Fruit fly (Drosophila melanogaster) whole organism, embryonic: ENCODE measurements around the gene CG13471.

Source experiments
- ATbp ChIP-seq: fragments of 200-800 bp; sonication (Bioruptor generic); optimal IDR thresholded peaks from 2 replicates; lab custom pipeline; 2017; ENCODE audit warnings: missing biosample characterization, mild to moderate bottlenecking, missing genetic modification characterization, missing genetic modification reagents
- CG1024 ChIP-seq: fragments of 200-800 bp; sonication (Bioruptor generic); IDR thresholded peaks from 2 replicates; pipeline ENCODE4 v1.3.6; 2022; ENCODE audit warnings: missing biosample characterization, missing genetic modification characterization
- CG10274 ChIP-seq: fragments of 200-800 bp; sonication (Bioruptor generic); optimal IDR thresholded peaks from 3 replicates; lab custom pipeline; 2017; ENCODE audit warnings: missing biosample characterization, mild to moderate bottlenecking, missing genetic modification characterization
- CG10565 ChIP-seq: fragments of 200-800 bp; sonication (Bioruptor generic); optimal IDR thresholded peaks from 3 replicates; lab custom pipeline; 2016; ENCODE audit warnings: missing biosample characterization, mild to moderate bottlenecking, missing genetic modification characterization
- CG11398 ChIP-seq: fragments of 200-800 bp; sonication (Bioruptor generic); optimal IDR thresholded peaks from 2 replicates; lab custom pipeline; 2016; ENCODE audit warnings: missing biosample characterization, missing genetic modification characterization
- CG11695 ChIP-seq: fragments of 200-800 bp; sonication (Bioruptor generic); IDR thresholded peaks from 3 replicates; pipeline ENCODE4 v1.3.6; 2022; ENCODE audit warnings: missing biosample characterization, missing genetic modification characterization
- CG12391 ChIP-seq: fragments of 200-800 bp; sonication (Bioruptor generic); optimal IDR thresholded peaks from 3 replicates; lab custom pipeline; 2018; ENCODE audit warnings: missing biosample characterization, mild to moderate bottlenecking, missing genetic modification characterization, moderate library complexity
- CG13424 ChIP-seq: fragments of 200-800 bp; sonication (Bioruptor generic); optimal IDR thresholded peaks from 2 replicates; lab custom pipeline; 2019; ENCODE audit warnings: missing biosample characterization, mild to moderate bottlenecking, missing genetic modification characterization, moderate library complexity
- CG1792 ChIP-seq: fragments of 200-800 bp; sonication (Bioruptor generic); optimal IDR thresholded peaks from 2 replicates; lab custom pipeline; 2016; ENCODE audit warnings: missing biosample characterization, missing genetic modification characterization
- CG1832 ChIP-seq: fragments of 200-800 bp; sonication (Bioruptor generic); optimal IDR thresholded peaks from 2 replicates; lab custom pipeline; 2017; ENCODE audit warnings: missing biosample characterization, mild to moderate bottlenecking, missing genetic modification characterization, inconsistent platforms
- CG2199 ChIP-seq: fragments of 200-800 bp; sonication (Bioruptor generic); IDR thresholded peaks from 3 replicates; pipeline ENCODE4 v1.3.6; 2022; ENCODE audit warnings: missing biosample characterization, missing genetic modification characterization
- CG32532 ChIP-seq: fragments of 200-800 bp; sonication (Bioruptor generic); IDR thresholded peaks from 2 replicates; pipeline ENCODE4 v1.3.6; 2022; ENCODE audit warnings: missing biosample characterization, missing genetic modification characterization
- CG33557 ChIP-seq: fragments of 200-800 bp; sonication (Bioruptor generic); optimal IDR thresholded peaks from 2 replicates; lab custom pipeline; 2019; ENCODE audit warnings: missing biosample characterization, mild to moderate bottlenecking, missing genetic modification characterization, moderate library complexity
- CG34224 ChIP-seq: fragments of 200-800 bp; sonication (Bioruptor generic); IDR thresholded peaks from 3 replicates; pipeline ENCODE4 v1.3.6; 2022; ENCODE audit warnings: missing biosample characterization, missing genetic modification characterization; ENCODE audit not compliant: partially characterized antibody
- CG3995 ChIP-seq: fragments of 200-800 bp; sonication (Bioruptor generic); optimal IDR thresholded peaks from 3 replicates; lab custom pipeline; 2016; ENCODE audit warnings: missing biosample characterization, missing genetic modification characterization
- CG42726 ChIP-seq: fragments of 200-800 bp; sonication (Bioruptor generic); IDR thresholded peaks from 2 replicates; pipeline ENCODE4 v1.3.6; 2022; ENCODE audit warnings: missing biosample characterization, missing genetic modification characterization; ENCODE audit not compliant: partially characterized antibody
- CG4404 ChIP-seq: fragments of 200-800 bp; sonication (Bioruptor generic); IDR thresholded peaks from 2 replicates; pipeline ENCODE4 v1.3.6; 2022; ENCODE audit warnings: missing biosample characterization, missing genetic modification characterization
- CG4424 ChIP-seq: fragments of 200-800 bp; sonication (Bioruptor generic); optimal IDR thresholded peaks from 3 replicates; lab custom pipeline; 2016; ENCODE audit warnings: missing biosample characterization, missing genetic modification characterization
- CG7745 ChIP-seq: fragments of 200-800 bp; sonication (Bioruptor generic); optimal IDR thresholded peaks from 2 replicates; lab custom pipeline; 2018; ENCODE audit warnings: missing biosample characterization, mild to moderate bottlenecking, missing genetic modification characterization, moderate library complexity
- CG7839 ChIP-seq: fragments of 200-800 bp; sonication (Bioruptor generic); optimal IDR thresholded peaks from 3 replicates; lab custom pipeline; 2018; ENCODE audit warnings: missing biosample characterization, mild to moderate bottlenecking, missing genetic modification characterization, moderate library complexity
- CG9876 ChIP-seq: fragments of 200-800 bp; sonication (Bioruptor generic); optimal IDR thresholded peaks from 2 replicates; lab custom pipeline; 2016; ENCODE audit warnings: missing biosample characterization, missing genetic modification characterization
- CHES-1-like ChIP-seq: fragments of 200-800 bp; sonication (Bioruptor generic); optimal IDR thresholded peaks from 2 replicates; lab custom pipeline; 2016; ENCODE audit warnings: missing biosample characterization, missing genetic modification characterization
- Dp ChIP-seq: fragments of 200-800 bp; sonication (Bioruptor generic); optimal IDR thresholded peaks from 2 replicates; lab custom pipeline; 2018; ENCODE audit warnings: missing biosample characterization, mild to moderate bottlenecking, missing genetic modification characterization, moderate library complexity
- Dref ChIP-seq: fragments of 200-800 bp; sonication (Bioruptor generic); IDR thresholded peaks from 2 replicates; pipeline ENCODE4 v1.3.6; 2022; ENCODE audit warnings: missing biosample characterization, missing genetic modification characterization
- H15 ChIP-seq: fragments of 200-800 bp; sonication (Bioruptor generic); IDR thresholded peaks from 3 replicates; pipeline ENCODE4 v1.3.6; 2022; ENCODE audit warnings: missing biosample characterization, missing genetic modification characterization
- Lpt ChIP-seq: fragments of >200 bp; optimal IDR thresholded peaks from 2 replicates; lab custom pipeline; 2018; ENCODE audit warnings: missing biosample characterization, missing genetic modification characterization
- MTF-1 ChIP-seq: fragments of 200-800 bp; sonication (Bioruptor generic); optimal IDR thresholded peaks from 2 replicates; lab custom pipeline; 2018; ENCODE audit warnings: missing biosample characterization, mild to moderate bottlenecking, missing genetic modification characterization, borderline replicate concordance
- Meics ChIP-seq: fragments of 200-800 bp; sonication (Bioruptor generic); optimal IDR thresholded peaks from 2 replicates; lab custom pipeline; 2017; ENCODE audit warnings: missing biosample characterization, mild to moderate bottlenecking, missing genetic modification characterization
- NC2β ChIP-seq: fragments of 200-800 bp; sonication (Bioruptor generic); optimal IDR thresholded peaks from 2 replicates; lab custom pipeline; 2016; ENCODE audit warnings: missing biosample characterization, missing genetic modification characterization
- Nf-YA ChIP-seq: fragments of 200-800 bp; sonication (Bioruptor generic); IDR thresholded peaks from 2 replicates; pipeline ENCODE4 v1.3.6; 2022; ENCODE audit warnings: missing biosample characterization, missing genetic modification characterization
- Rfx ChIP-seq: fragments of 200-800 bp; sonication (Bioruptor generic); IDR thresholded peaks from 2 replicates; pipeline ENCODE4 v1.3.6; 2022; ENCODE audit warnings: missing biosample characterization, missing genetic modification characterization
- Trl ChIP-seq, 3 experiments: fragments of >200 bp in 2 of 3; fragments of 200-800 bp in 1 of 3; sonication (Bioruptor generic) in 1 of 3; optimal IDR thresholded peaks; 2 replicates in 1 of 3; 3 replicates in 2 of 3; lab custom pipeline; 2016 to 2017; ENCODE audit warnings: missing biosample characterization in 1 of 3, missing genetic modification characterization in 1 of 3
- bcd ChIP-seq: fragments of 200-800 bp; sonication (Bioruptor generic); optimal IDR thresholded peaks from 2 replicates; lab custom pipeline; 2017; ENCODE audit warnings: missing biosample characterization, mild to moderate bottlenecking, missing genetic modification characterization
- br ChIP-seq: fragments of >200 bp; optimal IDR thresholded peaks from 2 replicates; lab custom pipeline; 2017
- ems ChIP-seq: fragments of 200-800 bp; sonication (Bioruptor generic); optimal IDR thresholded peaks from 3 replicates; lab custom pipeline; 2016; ENCODE audit warnings: missing biosample characterization, missing genetic modification characterization
- en ChIP-seq: fragments of 200-800 bp; sonication (Bioruptor generic); optimal IDR thresholded peaks from 2 replicates; lab custom pipeline; 2016; ENCODE audit warnings: missing biosample characterization, missing genetic modification characterization
- ken ChIP-seq: fragments of 200-800 bp; sonication (Bioruptor generic); IDR thresholded peaks from 3 replicates; pipeline ENCODE4 v1.3.6; 2022; ENCODE audit warnings: missing biosample characterization, missing genetic modification characterization
- kni ChIP-seq: fragments of 200-800 bp; sonication (Bioruptor generic); optimal IDR thresholded peaks from 3 replicates; lab custom pipeline; 2017; ENCODE audit warnings: mild to moderate bottlenecking, missing biosample characterization, missing genetic modification reagents, missing genetic modification characterization
- luna ChIP-seq: fragments of 200-800 bp; sonication (Bioruptor generic); optimal IDR thresholded peaks from 2 replicates; lab custom pipeline; 2016; ENCODE audit warnings: missing biosample characterization, missing genetic modification characterization
- maf-S ChIP-seq: fragments of 200-800 bp; sonication (Bioruptor generic); optimal IDR thresholded peaks from 2 replicates; lab custom pipeline; 2016; ENCODE audit warnings: missing biosample characterization, missing genetic modification characterization
- psq ChIP-seq: fragments of 200-800 bp; sonication (Bioruptor generic); optimal IDR thresholded peaks from 2 replicates; lab custom pipeline; 2017; ENCODE audit warnings: missing biosample characterization, missing genetic modification characterization
- repo ChIP-seq: fragments of 200-800 bp; sonication (Bioruptor generic); optimal IDR thresholded peaks from 2 replicates; lab custom pipeline; 2016; ENCODE audit warnings: missing biosample characterization, missing genetic modification characterization
- salm ChIP-seq: fragments of 200-800 bp; sonication (Bioruptor generic); optimal IDR thresholded peaks from 2 replicates; lab custom pipeline; 2018; ENCODE audit warnings: missing biosample characterization, mild to moderate bottlenecking, missing genetic modification characterization
- sisA ChIP-seq: fragments of 200-800 bp; sonication (Bioruptor generic); IDR thresholded peaks from 2 replicates; pipeline ENCODE4 v1.3.6; 2022; ENCODE audit warnings: missing biosample characterization, missing genetic modification characterization
- stc ChIP-seq: fragments of 200-800 bp; sonication (Bioruptor generic); IDR thresholded peaks from 2 replicates; pipeline ENCODE4 v1.3.6; 2022; ENCODE audit warnings: missing biosample characterization, missing genetic modification characterization
- tll ChIP-seq, 2 experiments: fragments of 200-800 bp in 1 of 2; fragments of >200 bp in 1 of 2; sonication (Bioruptor generic) in 1 of 2; optimal IDR thresholded peaks; 2 replicates each; lab custom pipeline; 2017 to 2019; ENCODE audit warnings: missing biosample characterization in 2 of 2, missing genetic modification characterization in 2 of 2, mild to moderate bottlenecking in 1 of 2, moderate library complexity in 1 of 2
- tna ChIP-seq: fragments of 200-800 bp; sonication (Bioruptor generic); IDR thresholded peaks from 2 replicates; pipeline ENCODE4 v1.3.6; 2022; ENCODE audit warnings: missing biosample characterization, missing genetic modification characterization; ENCODE audit not compliant: partially characterized antibody
- twi ChIP-seq: fragments of 200-800 bp; optimal IDR thresholded peaks from 2 replicates; lab custom pipeline; 2019; ENCODE audit warnings: missing biosample characterization, mild to moderate bottlenecking, missing genetic modification characterization, moderate library complexity
- wdn ChIP-seq: fragments of 200-800 bp; sonication (Bioruptor generic); IDR thresholded peaks from 2 replicates; pipeline ENCODE4 v1.3.6; 2022; ENCODE audit warnings: missing biosample characterization, missing genetic modification characterization

CG13471 gene

dm6 chr3L:14759097-14759795, 25.9 kb upstream of the CG13471 start (continued):
- TF ChIP-seq Nf-YA (peak; percentile 99), psq (peak; percentile 98), Dref (GFP tag; lab: Robert Waterston, UW) (peak; percentile 54), CG11695 (GFP tag; lab: Robert Waterston, UW) (peak; percentile 100), Meics (peak; percentile 100), stc (GFP tag; lab: Robert Waterston, UW) (peak; percentile 100), wdn (GFP tag; lab: Robert Waterston, UW) (peak; percentile 100), CG1792 (GFP tag; lab: Kevin White, UChicago) (peak; percentile 98), br (lab: Kevin White, UChicago) (no peak), CG9876 (GFP tag; lab: Kevin White, UChicago) (peak; percentile 98), repo (GFP tag; lab: Kevin White, UChicago) (peak; percentile 98), twi (tag; lab: Kevin White, UChicago) (peak; percentile 99), Rfx (GFP tag; lab: Robert Waterston, UW) (peak; percentile 100), bcd (GFP tag; lab: Kevin White, UChicago) (peak; percentile 100), CG4404 (GFP tag; lab: Robert Waterston, UW) (peak; percentile 100), CG13424 (tag; lab: Kevin White, UChicago) (peak; percentile 100), CG11398 (GFP tag; lab: Kevin White, UChicago) (peak; percentile 98), NC2β (GFP tag; lab: Kevin White, UChicago) (peak; percentile 99), CG4424 (peak; percentile 100), CG1832 (GFP tag; lab: Kevin White, UChicago) (peak; percentile 11), CG2199 (peak; percentile 96), ems (peak; percentile 99), CG42726 (peak; percentile 44; the same call in 1 of the 2 replicates), CG32532 (peak; percentile 100), CG7839 (tag; lab: Kevin White, UChicago) (peak; percentile 100), CG34224 (GFP tag; lab: Robert Waterston, UW) (peak; percentile 33; the same call in 1 of the 3 replicates), CG3995 (GFP tag; lab: Kevin White, UChicago) (peak; percentile 90), CG1024 (GFP tag; lab: Robert Waterston, UW) (peak; percentile 92), CG33557 (GFP tag; lab: Kevin White, UChicago) (peak; percentile 100), tna (peak; percentile 61), salm (tag; lab: Kevin White, UChicago) (peak; percentile 100), H15 (GFP tag; lab: Robert Waterston, UW) (peak; percentile 99), CG12391 (tag; lab: Kevin White, UChicago) (peak; percentile 100), en (GFP tag; lab: Kevin White, UChicago) (peak; percentile 98), Trl (optimal IDR thresholded peaks at IDR 0.05; lab: Kevin White, UChicago) (peak; percentile 74 to 95), Trl (GFP tag; optimal IDR thresholded peaks at IDR 0.05; lab: Kevin White, UChicago) (peak; percentile 99), MTF-1 (GFP tag; lab: Kevin White, UChicago) (peak; percentile 98), CHES-1-like (GFP tag; lab: Kevin White, UChicago) (peak; percentile 99), maf-S (peak; percentile 99), luna (GFP tag; lab: Kevin White, UChicago) (peak; percentile 98), sisA (peak; percentile 99), kni (peak; percentile 98), CG10565 (GFP tag; lab: Kevin White, UChicago) (peak; percentile 97), CG10274 (peak; percentile 97), CG7745 (tag; lab: Kevin White, UChicago) (peak; percentile 87), ken (GFP tag; lab: Robert Waterston, UW) (peak; percentile 99), Dp (GFP tag; lab: Kevin White, UChicago) (peak; percentile 60), ATbp (GFP tag; lab: Kevin White, UChicago) (peak; percentile 100), Lpt (no peak), tll (GFP tag; optimal IDR thresholded peaks at IDR 0.05; lab: Kevin White, UChicago) (peak in 1 of 2 experiments; percentile 81)
